Fruit fly (Drosophila melanogaster) whole organism, embryonic: ENCODE data around the gene CG4653.

ENCODE experiments used
- Adf1 ChIP-seq: fragments of 200-800 bp; sonication (Bioruptor generic); IDR thresholded peaks from 2 replicates; pipeline ENCODE4 v1.3.6; 2022; ENCODE audit warnings: missing biosample characterization, missing genetic modification characterization
- Antp ChIP-seq: fragments of 200-800 bp; sonication (Bioruptor generic); optimal IDR thresholded peaks from 3 replicates; lab custom pipeline; 2016; ENCODE audit warnings: missing biosample characterization, missing genetic modification characterization
- Awh ChIP-seq: fragments of 200-800 bp; sonication (Bioruptor generic); IDR thresholded peaks from 2 replicates; pipeline ENCODE4, ENCODE4 v1.3.6; 2022; ENCODE audit warnings: missing biosample characterization, missing genetic modification characterization
- B-H1 ChIP-seq: fragments of 200-800 bp; sonication (Bioruptor generic); IDR thresholded peaks from 3 replicates; pipeline ENCODE4 v1.3.6; 2022; ENCODE audit warnings: missing biosample characterization, missing genetic modification characterization
- CG10209 ChIP-seq: fragments of 200-800 bp; sonication (Bioruptor generic); optimal IDR thresholded peaks from 3 replicates; lab custom pipeline; 2017; ENCODE audit warnings: missing biosample characterization, mild to moderate bottlenecking, missing genetic modification characterization, missing genetic modification reagents
- CG1024 ChIP-seq: fragments of 200-800 bp; sonication (Bioruptor generic); IDR thresholded peaks from 2 replicates; pipeline ENCODE4 v1.3.6; 2022; ENCODE audit warnings: missing biosample characterization, missing genetic modification characterization
- CG10321 ChIP-seq: fragments of 200-800 bp; sonication (Bioruptor generic); IDR thresholded peaks from 2 replicates; pipeline ENCODE4 v1.3.6; 2022; ENCODE audit warnings: missing biosample characterization, missing genetic modification characterization
- CG11560 ChIP-seq: fragments of 200-800 bp; sonication (Bioruptor generic); IDR thresholded peaks from 3 replicates; pipeline ENCODE4 v1.3.6; 2022; ENCODE audit warnings: missing biosample characterization, missing genetic modification characterization
- CG11723 ChIP-seq: fragments of 200-800 bp; sonication (Bioruptor generic); optimal IDR thresholded peaks from 2 replicates; lab custom pipeline; 2017; ENCODE audit warnings: missing biosample characterization, mild to moderate bottlenecking, missing genetic modification characterization
- CG12236 ChIP-seq: fragments of 200-800 bp; sonication (Bioruptor generic); optimal IDR thresholded peaks from 2 replicates; lab custom pipeline; 2016; ENCODE audit warnings: missing biosample characterization, missing genetic modification characterization
- CG12299 ChIP-seq: fragments of 200-800 bp; sonication (Bioruptor generic); optimal IDR thresholded peaks from 2 replicates; lab custom pipeline; 2018; ENCODE audit warnings: missing biosample characterization, mild to moderate bottlenecking, missing genetic modification characterization
- CG12942 ChIP-seq: fragments of 200-800 bp; sonication (Bioruptor generic); optimal IDR thresholded peaks from 3 replicates; lab custom pipeline; 2016; ENCODE audit warnings: missing biosample characterization, missing genetic modification characterization
- CG13424 ChIP-seq: fragments of 200-800 bp; sonication (Bioruptor generic); optimal IDR thresholded peaks from 2 replicates; lab custom pipeline; 2019; ENCODE audit warnings: missing biosample characterization, mild to moderate bottlenecking, missing genetic modification characterization, moderate library complexity
- CG13894 ChIP-seq: fragments of 200-800 bp; sonication (Bioruptor generic); optimal IDR thresholded peaks from 3 replicates; lab custom pipeline; 2018; ENCODE audit warnings: missing biosample characterization, mild to moderate bottlenecking, missing genetic modification characterization, moderate library complexity
- CG14860 ChIP-seq: fragments of 200-800 bp; sonication (Bioruptor generic); IDR thresholded peaks from 3 replicates; pipeline ENCODE4 v1.3.6; 2022; ENCODE audit warnings: missing biosample characterization, missing genetic modification characterization; ENCODE audit not compliant: partially characterized antibody
- CG18764 ChIP-seq: fragments of 200-800 bp; sonication (Bioruptor generic); optimal IDR thresholded peaks from 3 replicates; lab custom pipeline; 2016; ENCODE audit warnings: missing biosample characterization, missing genetic modification characterization
- CG4854 ChIP-seq: fragments of 200-800 bp; sonication (Bioruptor generic); optimal IDR thresholded peaks from 2 replicates; lab custom pipeline; 2016; ENCODE audit warnings: missing biosample characterization, missing genetic modification characterization, inconsistent platforms
- CTCF ChIP-seq: fragments of 200-800 bp; sonication (Bioruptor generic); optimal IDR thresholded peaks from 2 replicates; lab custom pipeline; 2017; ENCODE audit warnings: missing biosample characterization, mild to moderate bottlenecking, missing genetic modification characterization, moderate library complexity
- Doc2 ChIP-seq: fragments of 200-800 bp; sonication (Bioruptor generic); IDR thresholded peaks from 2 replicates; pipeline ENCODE4 v1.3.6; 2022; ENCODE audit warnings: missing biosample characterization, missing genetic modification characterization
- HmgD ChIP-seq: fragments of 200-800 bp; sonication (Bioruptor generic); optimal IDR thresholded peaks from 3 replicates; lab custom pipeline; 2016; ENCODE audit warnings: missing biosample characterization, missing genetic modification characterization
- Hr51 ChIP-seq, 2 experiments: fragments of 200-800 bp; sonication (Bioruptor generic); optimal IDR thresholded peaks; 2 replicates in 1 of 2; 3 replicates in 1 of 2; lab custom pipeline; 2016 to 2018; ENCODE audit warnings: missing biosample characterization in 2 of 2, missing genetic modification characterization in 2 of 2, mild to moderate bottlenecking in 1 of 2, moderate library complexity in 1 of 2
- Nf-YB ChIP-seq: fragments of 200-800 bp; sonication (Bioruptor generic); optimal IDR thresholded peaks from 3 replicates; lab custom pipeline; 2019; ENCODE audit warnings: missing biosample characterization, mild to moderate bottlenecking, missing genetic modification characterization, moderate library complexity
- Oaz ChIP-seq: fragments of 200-800 bp; sonication (Bioruptor generic); IDR thresholded peaks from 2 replicates; pipeline ENCODE4 v1.3.6; 2022; ENCODE audit warnings: missing biosample characterization, missing genetic modification characterization
- Scr ChIP-seq: fragments of 200-800 bp; sonication (Bioruptor generic); IDR thresholded peaks from 2 replicates; pipeline ENCODE4 v1.3.6; 2022; ENCODE audit warnings: missing biosample characterization, missing genetic modification characterization; ENCODE audit not compliant: partially characterized antibody
- Sox102F ChIP-seq: fragments of 200-800 bp; sonication (Bioruptor generic); optimal IDR thresholded peaks from 2 replicates; lab custom pipeline; 2018; ENCODE audit warnings: missing biosample characterization, mild to moderate bottlenecking, missing genetic modification characterization, moderate library complexity
- aop ChIP-seq: fragments of 200-800 bp; sonication (Bioruptor generic); IDR thresholded peaks from 2 replicates; pipeline ENCODE4 v1.3.6; 2022; ENCODE audit warnings: missing biosample characterization, missing genetic modification characterization
- cad ChIP-seq: fragments of >200 bp; optimal IDR thresholded peaks from 2 replicates; lab custom pipeline; 2017; ENCODE audit warnings: missing biosample characterization, missing genetic modification characterization
- chif ChIP-seq, 2 experiments: fragments of 200-800 bp; sonication (Bioruptor generic); optimal IDR thresholded peaks; 3 replicates each; lab custom pipeline; 2016; ENCODE audit warnings: missing biosample characterization in 2 of 2, missing genetic modification characterization in 2 of 2
- crol ChIP-seq: fragments of 200-800 bp; sonication (Bioruptor generic); IDR thresholded peaks from 2 replicates; pipeline ENCODE4 v1.3.6; 2022; ENCODE audit warnings: missing biosample characterization, missing genetic modification characterization
- fd96Cb ChIP-seq: fragments of 200-800 bp; sonication (Bioruptor generic); optimal IDR thresholded peaks from 2 replicates; lab custom pipeline; 2018; ENCODE audit warnings: missing biosample characterization, mild to moderate bottlenecking, missing genetic modification characterization, moderate library complexity
- gcm2 ChIP-seq: fragments of 200-800 bp; sonication (Bioruptor generic); optimal IDR thresholded peaks from 2 replicates; lab custom pipeline; 2016; ENCODE audit warnings: missing biosample characterization, missing genetic modification characterization
- gfzf ChIP-seq: fragments of 200-800 bp; sonication (Bioruptor generic); optimal IDR thresholded peaks from 2 replicates; lab custom pipeline; 2016; ENCODE audit warnings: missing biosample characterization, mild to moderate bottlenecking, missing genetic modification characterization, moderate library complexity
- gt ChIP-seq: fragments of 200-800 bp; sonication (Bioruptor generic); IDR thresholded peaks from 2 replicates; pipeline ENCODE4 v1.3.6; 2022; ENCODE audit warnings: missing biosample characterization, missing genetic modification characterization
- lilli ChIP-seq: fragments of 200-800 bp; sonication (Bioruptor generic); optimal IDR thresholded peaks from 3 replicates; lab custom pipeline; 2016; ENCODE audit warnings: missing biosample characterization, missing genetic modification characterization
- lov ChIP-seq, 2 experiments: fragments of 200-800 bp in 1 of 2; fragments of >200 bp in 1 of 2; sonication (Bioruptor generic) in 1 of 2; IDR thresholded peaks in 1 of 2; optimal IDR thresholded peaks in 1 of 2; 2 replicates in 1 of 2; 3 replicates in 1 of 2; pipeline versions ENCODE4 v1.3.6 to Lab custom; 2017 to 2022; ENCODE audit warnings: missing biosample characterization in 1 of 2, missing genetic modification characterization in 1 of 2
- mirr ChIP-seq: fragments of 200-800 bp; sonication (Bioruptor generic); optimal IDR thresholded peaks from 3 replicates; lab custom pipeline; 2018; ENCODE audit warnings: missing biosample characterization, mild to moderate bottlenecking, missing genetic modification characterization
- nerfin-1 ChIP-seq: fragments of 200-800 bp; sonication (Bioruptor generic); optimal IDR thresholded peaks from 3 replicates; lab custom pipeline; 2019; ENCODE audit warnings: missing biosample characterization, mild to moderate bottlenecking, missing genetic modification characterization, moderate library complexity
- nerfin-2 ChIP-seq: fragments of 200-800 bp; sonication (Bioruptor generic); IDR thresholded peaks from 2 replicates; pipeline ENCODE4 v1.3.6; 2022; ENCODE audit warnings: missing biosample characterization, missing genetic modification characterization; ENCODE audit not compliant: partially characterized antibody
- psq ChIP-seq: fragments of 200-800 bp; sonication (Bioruptor generic); optimal IDR thresholded peaks from 2 replicates; lab custom pipeline; 2017; ENCODE audit warnings: missing biosample characterization, missing genetic modification characterization
- sc ChIP-seq, 3 experiments: fragments of >200 bp in 2 of 3; fragments of 200-800 bp in 1 of 3; sonication (Bioruptor generic) in 1 of 3; optimal IDR thresholded peaks; 2 replicates in 2 of 3; 3 replicates in 1 of 3; lab custom pipeline; 2017; ENCODE audit warnings: mild to moderate bottlenecking in 1 of 3, missing biosample characterization in 1 of 3, missing genetic modification characterization in 1 of 3, missing genetic modification reagents in 1 of 3
- scrt ChIP-seq: fragments of 200-800 bp; sonication (Bioruptor generic); optimal IDR thresholded peaks from 2 replicates; lab custom pipeline; 2018; ENCODE audit warnings: missing biosample characterization, mild to moderate bottlenecking, missing genetic modification characterization, moderate library complexity
- sd ChIP-seq: fragments of 200-800 bp; sonication (Bioruptor generic); optimal IDR thresholded peaks from 3 replicates; lab custom pipeline; 2018; ENCODE audit warnings: missing biosample characterization, mild to moderate bottlenecking, missing genetic modification characterization, moderate library complexity
- sna ChIP-seq: fragments of 200-800 bp; sonication (Bioruptor generic); IDR thresholded peaks from 2 replicates; pipeline ENCODE4 v1.3.6; 2022; ENCODE audit warnings: missing biosample characterization, missing genetic modification characterization; ENCODE audit not compliant: partially characterized antibody
- stwl ChIP-seq: fragments of 200-800 bp; sonication (Bioruptor generic); optimal IDR thresholded peaks from 3 replicates; lab custom pipeline; 2018; ENCODE audit warnings: missing biosample characterization, mild to moderate bottlenecking, missing genetic modification characterization, moderate library complexity
- tx ChIP-seq: fragments of 200-800 bp; sonication (Bioruptor generic); optimal IDR thresholded peaks from 2 replicates; lab custom pipeline; 2016; ENCODE audit warnings: missing biosample characterization, missing genetic modification characterization
- z ChIP-seq: fragments of 200-800 bp; sonication (Bioruptor generic); IDR thresholded peaks from 3 replicates; pipeline ENCODE4 v1.3.6; 2022; ENCODE audit warnings: missing biosample characterization, missing genetic modification characterization

The CG4653 gene

DNA sequence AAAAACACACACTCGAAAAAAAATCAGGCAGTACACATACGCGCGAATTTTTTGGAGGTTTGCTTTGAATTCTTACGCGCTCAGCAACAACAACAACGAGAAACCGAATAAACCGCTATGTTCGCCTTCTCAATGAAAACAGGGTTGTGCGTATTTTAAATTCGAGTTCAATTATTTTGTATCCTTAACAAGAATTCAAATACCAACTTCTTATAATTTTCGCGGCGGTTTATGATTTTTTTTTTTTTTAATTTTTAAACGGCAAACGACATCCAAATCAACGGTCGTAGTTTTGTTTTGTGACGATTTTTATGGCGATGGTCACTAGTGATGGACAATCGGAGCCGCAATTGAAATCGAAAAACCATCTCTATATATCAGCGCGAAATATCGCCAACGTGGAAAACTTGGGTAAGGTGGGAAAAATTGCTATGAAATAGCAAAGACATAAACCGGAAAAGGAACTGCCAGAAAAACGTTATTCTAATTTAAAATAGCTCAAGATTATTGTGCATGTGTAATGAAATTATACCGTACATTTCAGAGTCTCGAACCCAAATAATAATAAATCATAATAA lies 47.8 kb downstream of the CG4653 start, which contains the start of gene goe (continued):
- TF ChIP-seq nerfin-2 (GFP tag; lab: Robert Waterston, UW) = peak; percentile 64
- TF ChIP-seq CG12236 = peak; percentile 81
- TF ChIP-seq gfzf (GFP tag; lab: Kevin White, UChicago) = peak; percentile 65
- TF ChIP-seq CG12942 (GFP tag; lab: Kevin White, UChicago) = peak; percentile 82
- peak; percentile 64 for TF ChIP-seq CG10209
- TF ChIP-seq CTCF (GFP tag; lab: Kevin White, UChicago) = peak; percentile 79
- peak; percentile 51; the same call in 2 of the 3 replicates for TF ChIP-seq CG11560
- TF ChIP-seq Nf-YB = peak; percentile 47
- peak; percentile 91 for TF ChIP-seq HmgD
- TF ChIP-seq crol (GFP tag; lab: Robert Waterston, UW) = no peak
- peak; percentile 50 for TF ChIP-seq B-H1
- TF ChIP-seq Sox102F (GFP tag; lab: Kevin White, UChicago) = peak; percentile 53
- peak; percentile 45 for TF ChIP-seq CG4854
- TF ChIP-seq CG13424 (tag; lab: Kevin White, UChicago) = peak; percentile 66
- TF ChIP-seq lilli (GFP tag; lab: Kevin White, UChicago) = peak; percentile 85
- TF ChIP-seq Antp (GFP tag; lab: Kevin White, UChicago) = peak; percentile 84
- peak; percentile 89 for TF ChIP-seq Scr
- TF ChIP-seq z = no peak
- peak; percentile 61 to 87 for TF ChIP-seq Hr51 (GFP tag; optimal IDR thresholded peaks at IDR 0.05; lab: Kevin White, UChicago)
- TF ChIP-seq cad = no peak
- peak; percentile 61 for TF ChIP-seq stwl (tag; lab: Kevin White, UChicago)
- no peak for TF ChIP-seq nerfin-1 (tag; lab: Kevin White, UChicago)
- no peak for TF ChIP-seq lov (optimal IDR thresholded peaks at IDR 0.05; lab: Kevin White, UChicago)
- peak; percentile 84; the same call in 2 of the 3 replicates for TF ChIP-seq lov (GFP tag; IDR thresholded peaks at IDR 0.05; lab: Robert Waterston, UW)
- TF ChIP-seq CG12299 (tag; lab: Kevin White, UChicago) = peak; percentile 78
- peak; percentile 57 for TF ChIP-seq CG1024 (GFP tag; lab: Robert Waterston, UW)
- TF ChIP-seq gt = peak; percentile 22; the same call in 1 of the 2 replicates
- peak; percentile 40 for TF ChIP-seq Adf1
- TF ChIP-seq Doc2 (GFP tag; lab: Robert Waterston, UW) = no peak
- TF ChIP-seq scrt (GFP tag; lab: Kevin White, UChicago) = peak; percentile 64
- peak; percentile 71 for TF ChIP-seq Oaz (GFP tag; lab: Robert Waterston, UW)
- peak; percentile 4 for TF ChIP-seq sd (tag; lab: Kevin White, UChicago)
- peak; percentile 39; the same call in 1 of the 2 replicates for TF ChIP-seq Awh (GFP tag; lab: Robert Waterston, UW)
- peak; percentile 47 for TF ChIP-seq CG18764 (GFP tag; lab: Kevin White, UChicago)
- peak; percentile 73 for TF ChIP-seq tx (GFP tag; lab: Kevin White, UChicago)
- peak; percentile 64 for TF ChIP-seq CG11723
- TF ChIP-seq fd96Cb = peak; percentile 2
- peak; percentile 70 for TF ChIP-seq CG13894
- TF ChIP-seq gcm2 (GFP tag; lab: Kevin White, UChicago) = peak; percentile 49
- TF ChIP-seq mirr (GFP tag; lab: Kevin White, UChicago) = peak; percentile 70
- TF ChIP-seq chif (GFP tag; optimal IDR thresholded peaks at IDR 0.05; lab: Kevin White, UChicago) = peak; percentile 78 to 90
- peak; percentile 55 for TF ChIP-seq CG10321 (GFP tag; lab: Robert Waterston, UW)
- 0 out of 2 replicates have a peak, but pooled peaks have one; percentile 30 for TF ChIP-seq aop
- no peak for TF ChIP-seq sc (optimal IDR thresholded peaks at IDR 0.05; lab: Kevin White, UChicago)
- TF ChIP-seq sc (GFP tag; optimal IDR thresholded peaks at IDR 0.05; lab: Kevin White, UChicago) = peak; percentile 55
- peak; percentile 79; the same call in 1 of the 2 replicates for TF ChIP-seq sna (GFP tag; lab: Robert Waterston, UW)
- TF ChIP-seq psq (GFP tag; lab: Kevin White, UChicago) = peak; percentile 52
- TF ChIP-seq CG14860 (GFP tag; lab: Robert Waterston, UW) = peak; percentile 56; the same call in 2 of the 3 replicates
- TF ChIP-seq, all 482 proteins: peak for 422
